Worm (Caenorhabditis elegans) whole organism, L3 larva: Measurements from ENCODE around the gene Y79H2A.4.

Experiments used
- R02D3.7 ChIP-seq: fragments of 150-350 bp; optimal IDR thresholded peaks from 2 replicates; lab custom pipeline; 2014; ENCODE audit warnings: missing biosample characterization, missing genetic modification characterization
- ceh-82 ChIP-seq: fragments of 150-350 bp; optimal IDR thresholded peaks from 2 replicates; lab custom pipeline; 2014; ENCODE audit warnings: missing biosample characterization, missing genetic modification characterization
- elt-2 ChIP-seq: sonication (generic microtip); optimal IDR thresholded peaks from 2 replicates; lab custom pipeline; 2016; ENCODE audit warnings: missing genetic modification reagents, mild to moderate bottlenecking, missing genetic modification characterization, missing compliant biosample characterization
- lin-15B ChIP-seq: fragments of 150-350 bp; optimal IDR thresholded peaks from 2 replicates; lab custom pipeline; 2014; ENCODE audit warnings: missing biosample characterization, missing genetic modification characterization
- mdl-1 ChIP-seq: fragments of 150-350 bp; optimal IDR thresholded peaks from 2 replicates; lab custom pipeline; 2014; ENCODE audit warnings: missing biosample characterization, missing genetic modification characterization
- nfya-1 ChIP-seq: sonication (generic microtip); optimal IDR thresholded peaks from 2 replicates; lab custom pipeline; 2017; ENCODE audit warnings: missing genetic modification characterization, mild to moderate bottlenecking, missing compliant biosample characterization, antibody characterized with exemption, moderate library complexity; ENCODE audit not compliant: insufficient read depth
- nhr-28 ChIP-seq: fragments of 150-350 bp; optimal IDR thresholded peaks from 2 replicates; lab custom pipeline; 2014; ENCODE audit warnings: missing biosample characterization, missing genetic modification characterization
- snpc-4 ChIP-seq: fragments of 150-350 bp; optimal IDR thresholded peaks from 2 replicates; lab custom pipeline; 2014; ENCODE audit warnings: missing biosample characterization, missing genetic modification characterization
- zag-1 ChIP-seq: fragments of 150-350 bp; optimal IDR thresholded peaks from 2 replicates; lab custom pipeline; 2014; ENCODE audit warnings: missing biosample characterization, missing genetic modification characterization
- ztf-11 ChIP-seq: fragments of 150-350 bp; optimal IDR thresholded peaks from 2 replicates; lab custom pipeline; 2014; ENCODE audit warnings: missing biosample characterization, missing genetic modification characterization
- ztf-4 ChIP-seq: fragments of 150-350 bp; optimal IDR thresholded peaks from 2 replicates; lab custom pipeline; 2014; ENCODE audit warnings: missing biosample characterization, missing genetic modification characterization

- TF ChIP-seq nhr-28 (tag; lab: Kevin White, UChicago), result no peak
- no peak for TF ChIP-seq ztf-11 (tag; lab: Kevin White, UChicago)
- no peak for TF ChIP-seq mdl-1 (tag; lab: Kevin White, UChicago)
- TF ChIP-seq ceh-82 (tag; lab: Kevin White, UChicago), result no peak
- no peak for TF ChIP-seq nfya-1 (tag; lab: Kevin White, UChicago)
- no peak for TF ChIP-seq lin-15B (tag; lab: Kevin White, UChicago)
- no peak for TF ChIP-seq ztf-4 (tag; lab: Kevin White, UChicago)
- no peak for TF ChIP-seq elt-2 (tag; lab: Kevin White, UChicago)
- no peak for TF ChIP-seq zag-1 (tag; lab: Kevin White, UChicago)
- no peak for TF ChIP-seq snpc-4
- no peak for TF ChIP-seq R02D3.7 (tag; lab: Kevin White, UChicago)
These were observed 19.0 kb downstream of the Y79H2A.4 start for ce11 chrIII:12060092-12060491.
